Worm (Caenorhabditis elegans) whole organism, mixed stage, embryonic: ENCODE measurements around the gene H06I04.3.

Experiments used
- M03D4.4 ChIP-seq: sonication (generic microtip); optimal IDR thresholded peaks from 2 replicates; lab custom pipeline; 2017; ENCODE audit warnings: mild to moderate bottlenecking, missing genetic modification characterization, missing compliant biosample characterization
- bed-3 ChIP-seq: fragments of 200-800 bp; sonication (Bioruptor generic); optimal IDR thresholded peaks from 3 replicates; lab custom pipeline; 2018; ENCODE audit warnings: mild to moderate bottlenecking, missing genetic modification characterization, moderate library complexity, missing compliant biosample characterization
- blmp-1 ChIP-seq: fragments of 150-350 bp; optimal IDR thresholded peaks from 2 replicates; lab custom pipeline; 2014; ENCODE audit warnings: missing biosample characterization, missing genetic modification characterization
- ceh-39 ChIP-seq: fragments of 150-350 bp; optimal IDR thresholded peaks from 2 replicates; lab custom pipeline; 2014; ENCODE audit warnings: missing biosample characterization, missing genetic modification characterization
- ceh-43 ChIP-seq: fragments of 200-800 bp; sonication (Bioruptor generic); optimal IDR thresholded peaks from 2 replicates; lab custom pipeline; 2018; ENCODE audit warnings: mild to moderate bottlenecking, missing genetic modification characterization, moderate library complexity, missing compliant biosample characterization
- ces-1 ChIP-seq: fragments of 150-350 bp; optimal IDR thresholded peaks from 2 replicates; lab custom pipeline; 2014; ENCODE audit warnings: missing biosample characterization, missing genetic modification reagents, missing genetic modification characterization
- cnd-1 ChIP-seq: fragments of 200-800 bp; sonication (Bioruptor generic); optimal IDR thresholded peaks from 2 replicates; lab custom pipeline; 2018; ENCODE audit warnings: mild to moderate bottlenecking, missing genetic modification characterization, missing compliant biosample characterization
- drap-1 ChIP-seq: fragments of 200-800 bp; sonication (Bioruptor generic); optimal IDR thresholded peaks from 3 replicates; lab custom pipeline; 2018; ENCODE audit warnings: mild to moderate bottlenecking, missing genetic modification characterization, missing compliant biosample characterization
- elt-3 ChIP-seq: fragments of 150-350 bp; optimal IDR thresholded peaks from 2 replicates; lab custom pipeline; 2014; ENCODE audit warnings: missing biosample characterization, missing genetic modification characterization
- flh-1 ChIP-seq: fragments of 200-800 bp; sonication (Bioruptor generic); optimal IDR thresholded peaks from 2 replicates; lab custom pipeline; 2018; ENCODE audit warnings: mild to moderate bottlenecking, missing genetic modification characterization, moderate library complexity, missing compliant biosample characterization
- ham-2 ChIP-seq: fragments of 200-800 bp; sonication (Bioruptor generic); optimal IDR thresholded peaks from 2 replicates; lab custom pipeline; 2018; ENCODE audit warnings: mild to moderate bottlenecking, missing genetic modification characterization, missing compliant biosample characterization
- hlh-1 ChIP-seq: fragments of 150-350 bp; optimal IDR thresholded peaks from 2 replicates; lab custom pipeline; 2014; ENCODE audit warnings: missing biosample characterization, missing genetic modification reagents, missing genetic modification characterization
- lin-32 ChIP-seq: fragments of 200-800 bp; sonication (Bioruptor generic); optimal IDR thresholded peaks from 2 replicates; lab custom pipeline; 2018; ENCODE audit warnings: mild to moderate bottlenecking, missing genetic modification characterization, missing compliant biosample characterization
- lsy-2 ChIP-seq: fragments of 150-350 bp; optimal IDR thresholded peaks from 2 replicates; lab custom pipeline; 2014; ENCODE audit warnings: missing biosample characterization, missing genetic modification characterization
- mab-5 ChIP-seq: fragments of 150-350 bp; optimal IDR thresholded peaks from 2 replicates; lab custom pipeline; 2014; ENCODE audit warnings: missing biosample characterization, missing genetic modification characterization
- mls-2 ChIP-seq: sonication (generic microtip); optimal IDR thresholded peaks from 2 replicates; lab custom pipeline; 2016; ENCODE audit warnings: mild to moderate bottlenecking, missing genetic modification characterization, moderate library complexity, missing compliant biosample characterization
- nhr-12 ChIP-seq: fragments of 150-350 bp; optimal IDR thresholded peaks from 2 replicates; lab custom pipeline; 2014; ENCODE audit warnings: missing biosample characterization, missing genetic modification characterization
- nhr-2 ChIP-seq: fragments of 150-350 bp; optimal IDR thresholded peaks from 2 replicates; lab custom pipeline; 2014; ENCODE audit warnings: missing biosample characterization, missing genetic modification characterization
- nhr-237 ChIP-seq: fragments of 150-350 bp; optimal IDR thresholded peaks from 2 replicates; lab custom pipeline; 2014; ENCODE audit warnings: missing biosample characterization, missing genetic modification characterization
- nhr-28 ChIP-seq: fragments of 150-350 bp; optimal IDR thresholded peaks from 2 replicates; lab custom pipeline; 2014; ENCODE audit warnings: missing biosample characterization, missing genetic modification characterization
- nhr-76 ChIP-seq: sonication (generic microtip); optimal IDR thresholded peaks from 2 replicates; lab custom pipeline; 2017; ENCODE audit warnings: missing biosample characterization, missing genetic modification characterization
- pha-4 ChIP-seq: fragments of 150-350 bp; optimal IDR thresholded peaks from 2 replicates; lab custom pipeline; 2018; ENCODE audit warnings: missing biosample characterization, missing genetic modification reagents, missing genetic modification characterization
- sem-2 ChIP-seq: fragments of 200-800 bp; sonication (Bioruptor generic); optimal IDR thresholded peaks from 2 replicates; lab custom pipeline; 2018; ENCODE audit warnings: mild to moderate bottlenecking, missing genetic modification characterization, missing compliant biosample characterization
- sptf-1 ChIP-seq: sonication (generic microtip); optimal IDR thresholded peaks from 2 replicates; lab custom pipeline; 2017; ENCODE audit warnings: mild to moderate bottlenecking, missing genetic modification characterization, moderate library complexity, missing compliant biosample characterization
- tbx-8 ChIP-seq: fragments of 200-800 bp; sonication (Bioruptor generic); optimal IDR thresholded peaks from 2 replicates; lab custom pipeline; 2018; ENCODE audit warnings: mild to moderate bottlenecking, missing genetic modification characterization, moderate library complexity, missing compliant biosample characterization
- unc-120 ChIP-seq: sonication (generic microtip); optimal IDR thresholded peaks from 2 replicates; lab custom pipeline; 2017; ENCODE audit warnings: missing genetic modification characterization, missing compliant biosample characterization; ENCODE audit not compliant: poor library complexity, severe bottlenecking
- unc-39 ChIP-seq: fragments of 150-350 bp; optimal IDR thresholded peaks from 2 replicates; lab custom pipeline; 2014; ENCODE audit warnings: missing biosample characterization, missing genetic modification characterization
- unc-62 ChIP-seq: fragments of 150-350 bp; optimal IDR thresholded peaks from 2 replicates; lab custom pipeline; 2014; ENCODE audit warnings: missing biosample characterization, missing genetic modification reagents, missing genetic modification characterization
- zip-8 ChIP-seq: fragments of 150-350 bp; optimal IDR thresholded peaks from 2 replicates; lab custom pipeline; 2014; ENCODE audit warnings: missing biosample characterization, missing genetic modification characterization

The H06I04.3 gene

DNA sequence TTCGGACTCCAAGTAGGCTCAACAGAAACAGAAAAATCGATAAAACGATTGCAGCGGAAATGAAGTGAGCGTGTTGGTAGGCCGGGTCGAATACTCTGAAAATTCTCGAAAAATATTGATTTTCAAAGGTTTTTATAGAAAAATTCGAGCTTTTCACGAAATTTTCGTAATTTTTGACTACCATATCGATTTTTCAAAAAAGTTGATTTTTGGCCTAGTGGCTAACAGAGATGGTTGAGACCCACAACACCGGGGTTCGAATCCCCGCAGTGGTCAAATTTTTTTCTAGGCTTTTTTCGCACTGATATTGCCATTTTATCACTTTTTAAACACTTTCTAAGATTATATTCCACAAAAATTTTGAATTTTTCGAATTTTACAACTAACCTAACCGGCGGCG is 38.5 kb downstream of the H06I04.3 start:
- TF ChIP-seq hlh-1 (tag; lab: Kevin White, UChicago) (no peak), ceh-39 (no peak), mab-5 (tag; lab: Kevin White, UChicago) (no peak), unc-62 (GFP tag; lab: Kevin White, UChicago) (no peak), unc-39 (no peak), lsy-2 (tag; lab: Kevin White, UChicago) (no peak), nhr-76 (tag; lab: Kevin White, UChicago) (no peak), nhr-12 (tag; lab: Kevin White, UChicago) (no peak), drap-1 (no peak), nhr-28 (tag; lab: Kevin White, UChicago) (no peak), cnd-1 (tag; lab: Kevin White, UChicago) (no peak), mls-2 (tag; lab: Kevin White, UChicago) (no peak), nhr-237 (tag; lab: Kevin White, UChicago) (no peak), sptf-1 (tag; lab: Kevin White, UChicago) (no peak), flh-1 (no peak)

DNA sequence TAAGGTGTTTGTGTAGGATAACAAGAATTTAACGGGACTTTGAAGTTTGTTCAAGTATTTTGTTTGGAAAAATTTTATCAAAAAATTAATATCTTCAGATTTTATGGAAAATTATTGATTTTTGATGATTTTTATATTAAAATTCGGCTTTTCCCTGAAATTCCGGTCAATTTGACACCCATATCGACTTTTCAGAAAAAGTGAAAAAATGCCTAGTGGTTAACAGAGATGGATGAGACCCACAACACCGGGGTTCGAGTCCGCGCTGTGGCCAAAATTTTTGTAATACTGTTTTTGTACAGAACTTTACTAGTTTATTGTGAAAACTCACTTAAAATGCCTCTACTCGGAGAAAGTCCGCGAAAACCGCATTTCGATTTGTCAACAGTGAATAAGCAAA is 39.2 kb downstream of the H06I04.3 start:
- TF ChIP-seq unc-120 (tag; lab: Kevin White, UChicago) (no peak), nhr-12 (tag; lab: Kevin White, UChicago) (no peak), lin-32 (GFP tag; lab: Kevin White, UChicago) (no peak), zip-8 (tag; lab: Kevin White, UChicago) (no peak), tbx-8 (no peak), ham-2 (no peak), blmp-1 (no peak), unc-39 (no peak), pha-4 (tag; lab: Kevin White, UChicago) (no peak), unc-62 (GFP tag; lab: Kevin White, UChicago) (no peak), nhr-28 (tag; lab: Kevin White, UChicago) (no peak), hlh-1 (tag; lab: Kevin White, UChicago) (no peak), ces-1 (GFP tag; lab: Kevin White, UChicago) (no peak), lsy-2 (tag; lab: Kevin White, UChicago) (no peak), bed-3 (no peak)

DNA sequence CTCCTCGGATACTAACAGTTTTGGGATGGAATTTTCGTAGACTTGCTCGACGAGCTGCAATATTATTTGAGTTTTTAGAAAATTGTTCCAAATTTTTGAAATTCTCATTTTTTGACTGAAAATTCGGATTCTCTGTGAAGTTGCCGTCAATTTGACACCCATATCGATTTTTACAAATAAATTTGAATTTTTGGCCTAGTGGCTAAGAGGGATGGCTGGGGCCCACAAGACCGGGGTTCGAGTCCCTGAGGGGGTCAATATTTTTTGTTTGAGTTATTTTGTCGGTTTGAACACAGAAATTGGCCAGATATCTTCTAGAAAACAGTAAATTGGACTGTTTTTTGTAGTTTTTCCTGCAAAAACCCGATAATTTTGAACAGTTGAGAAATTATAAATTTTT is 40.3 kb downstream of the H06I04.3 start:
- TF ChIP-seq nhr-2 (tag; lab: Kevin White, UChicago) (no peak), nhr-76 (tag; lab: Kevin White, UChicago) (no peak), unc-39 (no peak), pha-4 (tag; lab: Kevin White, UChicago) (no peak), blmp-1 (no peak)

DNA sequence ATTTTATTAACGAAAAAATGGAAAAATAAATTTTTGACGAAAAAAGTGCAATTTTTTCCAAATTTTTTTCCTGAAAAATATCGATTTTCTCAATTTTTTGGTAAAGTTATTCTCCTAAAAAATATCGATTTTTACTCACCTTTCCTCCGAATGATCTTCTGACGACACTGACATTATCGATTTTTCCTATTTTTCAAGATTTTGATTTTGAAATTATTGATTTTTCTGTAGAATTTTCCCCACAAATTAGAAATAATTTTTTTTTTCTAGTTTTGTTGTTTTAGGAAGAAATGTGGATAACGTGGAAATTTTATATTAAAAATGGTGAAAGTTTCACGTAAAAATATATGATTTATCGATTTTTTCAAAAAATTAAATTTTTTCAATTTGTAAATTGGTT is 41.2 kb downstream of the H06I04.3 start:
- TF ChIP-seq sem-2 = no peak
- TF ChIP-seq nhr-12 (tag; lab: Kevin White, UChicago) = no peak
- TF ChIP-seq sptf-1 (tag; lab: Kevin White, UChicago) = no peak
- TF ChIP-seq unc-120 (tag; lab: Kevin White, UChicago) = no peak

DNA sequence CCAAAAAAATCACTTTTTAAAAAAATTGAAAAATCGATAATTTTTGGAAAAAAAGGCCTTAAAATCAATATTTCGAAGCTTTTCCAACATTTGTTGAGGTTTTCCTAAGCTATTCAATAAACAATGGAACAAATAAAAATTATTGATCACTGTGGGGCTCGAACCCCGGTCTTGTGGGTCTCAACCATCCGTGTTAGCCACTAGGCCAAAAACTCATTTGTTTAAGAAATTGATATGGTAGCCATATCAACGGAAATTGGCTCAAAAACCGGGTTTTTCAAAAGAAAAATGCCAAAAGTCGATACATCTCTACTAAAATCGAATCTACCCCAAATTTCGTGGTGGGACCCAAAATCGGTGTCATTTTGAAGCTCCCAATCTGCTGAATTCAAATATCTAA is 41.7 kb downstream of the H06I04.3 start:
- TF ChIP-seq ceh-43 (GFP tag; lab: Kevin White, UChicago) = no peak
- TF ChIP-seq hlh-1 (tag; lab: Kevin White, UChicago) = no peak

DNA sequence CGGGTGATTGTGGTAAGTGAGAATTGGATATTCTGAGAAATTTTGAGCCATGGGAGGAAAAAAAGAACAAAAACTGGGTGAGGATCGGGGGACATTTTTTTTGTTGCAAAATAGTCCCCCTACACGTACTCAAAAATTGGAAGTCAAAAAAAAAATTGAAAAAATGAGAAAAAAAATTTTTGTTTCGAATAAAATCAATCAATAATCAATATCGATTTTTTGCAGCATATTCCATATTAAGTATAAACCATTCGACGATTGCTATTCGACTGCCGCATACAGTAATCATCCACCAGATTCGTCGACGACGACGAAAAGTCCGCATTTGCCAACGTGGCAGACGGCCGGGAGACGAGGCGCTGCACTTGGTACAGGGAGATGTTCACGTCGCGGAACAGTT is 42.3 kb downstream of the H06I04.3 start:
- TF ChIP-seq ham-2 (no peak), mab-5 (tag; lab: Kevin White, UChicago) (no peak), ceh-43 (GFP tag; lab: Kevin White, UChicago) (no peak), drap-1 (no peak), sem-2 (no peak), tbx-8 (no peak), nhr-237 (tag; lab: Kevin White, UChicago) (no peak), pha-4 (tag; lab: Kevin White, UChicago) (no peak), M03D4.4 (tag; lab: Kevin White, UChicago) (no peak), hlh-1 (tag; lab: Kevin White, UChicago) (no peak), sptf-1 (tag; lab: Kevin White, UChicago) (no peak), unc-62 (GFP tag; lab: Kevin White, UChicago) (no peak), blmp-1 (no peak), elt-3 (tag; lab: Kevin White, UChicago) (no peak)
